Fruit fly (Drosophila melanogaster) whole organism, embryonic: ENCODE results near the gene Csas.

Experiments used
- Abd-B ChIP-seq: fragments of 200-800 bp; sonication (Bioruptor generic); optimal IDR thresholded peaks from 2 replicates; lab custom pipeline; 2018; ENCODE audit warnings: missing biosample characterization, mild to moderate bottlenecking, missing genetic modification characterization, moderate library complexity
- Ada2b ChIP-seq: fragments of 200-800 bp; sonication (Bioruptor generic); IDR thresholded peaks from 2 replicates; pipeline ENCODE4 v1.3.6; 2022; ENCODE audit warnings: missing biosample characterization, missing genetic modification characterization
- Antp ChIP-seq: fragments of 200-800 bp; sonication (Bioruptor generic); optimal IDR thresholded peaks from 3 replicates; lab custom pipeline; 2016; ENCODE audit warnings: missing biosample characterization, missing genetic modification characterization
- CG1024 ChIP-seq: fragments of 200-800 bp; sonication (Bioruptor generic); IDR thresholded peaks from 2 replicates; pipeline ENCODE4 v1.3.6; 2022; ENCODE audit warnings: missing biosample characterization, missing genetic modification characterization
- CG12769 ChIP-seq: fragments of 200-800 bp; sonication (Bioruptor generic); optimal IDR thresholded peaks from 2 replicates; lab custom pipeline; 2019; ENCODE audit warnings: missing biosample characterization, mild to moderate bottlenecking, missing genetic modification characterization, moderate library complexity
- CG12942 ChIP-seq: fragments of 200-800 bp; sonication (Bioruptor generic); optimal IDR thresholded peaks from 3 replicates; lab custom pipeline; 2016; ENCODE audit warnings: missing biosample characterization, missing genetic modification characterization
- CG1603 ChIP-seq: fragments of 200-800 bp; sonication (Bioruptor generic); optimal IDR thresholded peaks from 2 replicates; lab custom pipeline; 2019; ENCODE audit warnings: missing biosample characterization, mild to moderate bottlenecking, missing genetic modification characterization, moderate library complexity
- CG16779 ChIP-seq: fragments of 200-800 bp; sonication (Bioruptor generic); IDR thresholded peaks from 2 replicates; pipeline ENCODE4 v1.3.6; 2022; ENCODE audit warnings: missing biosample characterization, missing genetic modification characterization
- CG17385 ChIP-seq: fragments of 200-800 bp; sonication (Bioruptor generic); optimal IDR thresholded peaks from 3 replicates; lab custom pipeline; 2018; ENCODE audit warnings: missing biosample characterization, mild to moderate bottlenecking, missing genetic modification characterization
- CG2120 ChIP-seq: fragments of 200-800 bp; sonication (Bioruptor generic); optimal IDR thresholded peaks from 3 replicates; lab custom pipeline; 2016; ENCODE audit warnings: missing biosample characterization, missing genetic modification characterization
- CG2202 ChIP-seq: fragments of 200-800 bp; sonication (Bioruptor generic); optimal IDR thresholded peaks from 2 replicates; lab custom pipeline; 2018; ENCODE audit warnings: missing biosample characterization, mild to moderate bottlenecking, missing genetic modification characterization
- CG2875 ChIP-seq: fragments of 200-800 bp; sonication (Bioruptor generic); optimal IDR thresholded peaks from 2 replicates; lab custom pipeline; 2017; ENCODE audit warnings: missing biosample characterization, mild to moderate bottlenecking, missing genetic modification characterization, missing genetic modification reagents
- CG30403 ChIP-seq: fragments of 200-800 bp; sonication (Bioruptor generic); optimal IDR thresholded peaks from 3 replicates; lab custom pipeline; 2016; ENCODE audit warnings: missing biosample characterization, missing genetic modification characterization
- CG30431 ChIP-seq: fragments of 200-800 bp; sonication (Bioruptor generic); optimal IDR thresholded peaks from 2 replicates; lab custom pipeline; 2017; ENCODE audit warnings: missing biosample characterization, missing genetic modification characterization
- CG3281 ChIP-seq: fragments of 200-800 bp; sonication (Bioruptor generic); optimal IDR thresholded peaks from 3 replicates; lab custom pipeline; 2017; ENCODE audit warnings: missing biosample characterization, mild to moderate bottlenecking, missing genetic modification characterization
- CG4424 ChIP-seq: fragments of 200-800 bp; sonication (Bioruptor generic); optimal IDR thresholded peaks from 3 replicates; lab custom pipeline; 2016; ENCODE audit warnings: missing biosample characterization, missing genetic modification characterization
- CG4820 ChIP-seq: fragments of 200-800 bp; sonication (Bioruptor generic); optimal IDR thresholded peaks from 3 replicates; lab custom pipeline; 2016; ENCODE audit warnings: missing biosample characterization, missing genetic modification characterization
- CG7357 ChIP-seq: fragments of 200-800 bp; sonication (Bioruptor generic); IDR thresholded peaks from 3 replicates; pipeline ENCODE4 v1.3.6; 2022; ENCODE audit warnings: missing biosample characterization, missing genetic modification characterization
- CG7963 ChIP-seq: fragments of 200-800 bp; sonication (Bioruptor generic); IDR thresholded peaks from 3 replicates; pipeline ENCODE4 v1.3.6; 2022; ENCODE audit warnings: missing biosample characterization, missing genetic modification characterization; ENCODE audit not compliant: partially characterized antibody
- CG8359 ChIP-seq: fragments of 200-800 bp; sonication (Bioruptor generic); optimal IDR thresholded peaks from 2 replicates; lab custom pipeline; 2017; ENCODE audit warnings: missing biosample characterization, mild to moderate bottlenecking, missing genetic modification characterization, borderline replicate concordance
- CG9609 ChIP-seq: fragments of 200-800 bp; sonication (Bioruptor generic); optimal IDR thresholded peaks from 3 replicates; lab custom pipeline; 2016; ENCODE audit warnings: missing biosample characterization, missing genetic modification characterization
- CG9876 ChIP-seq: fragments of 200-800 bp; sonication (Bioruptor generic); optimal IDR thresholded peaks from 2 replicates; lab custom pipeline; 2016; ENCODE audit warnings: missing biosample characterization, missing genetic modification characterization
- D19A ChIP-seq: fragments of 200-800 bp; optimal IDR thresholded peaks from 3 replicates; lab custom pipeline; 2019; ENCODE audit warnings: missing biosample characterization, mild to moderate bottlenecking, missing genetic modification characterization, moderate library complexity
- Dad ChIP-seq: fragments of 200-800 bp; sonication (Bioruptor generic); optimal IDR thresholded peaks from 3 replicates; lab custom pipeline; 2016; ENCODE audit warnings: missing biosample characterization, missing genetic modification characterization
- E2f2 ChIP-seq: fragments of 200-800 bp; sonication (Bioruptor generic); IDR thresholded peaks from 2 replicates; pipeline ENCODE4 v1.3.6; 2022; ENCODE audit warnings: missing biosample characterization, missing genetic modification characterization
- Fer2 ChIP-seq: fragments of 200-800 bp; sonication (Bioruptor generic); optimal IDR thresholded peaks from 2 replicates; lab custom pipeline; 2018; ENCODE audit warnings: missing biosample characterization, mild to moderate bottlenecking, missing genetic modification characterization, moderate library complexity
- GATAe ChIP-seq: fragments of 200-800 bp; sonication (Bioruptor generic); conservative IDR thresholded peaks from 2 replicates; pipeline ENCODE4 v1.3.6; 2022; ENCODE audit warnings: missing biosample characterization, missing genetic modification characterization
- Hr39 ChIP-seq: fragments of >200 bp; optimal IDR thresholded peaks from 2 replicates; lab custom pipeline; 2017
- Lpt ChIP-seq: fragments of >200 bp; optimal IDR thresholded peaks from 2 replicates; lab custom pipeline; 2018; ENCODE audit warnings: missing biosample characterization, missing genetic modification characterization
- NK7.1 ChIP-seq: fragments of 200-800 bp; sonication (Bioruptor generic); optimal IDR thresholded peaks from 3 replicates; lab custom pipeline; 2016; ENCODE audit warnings: missing biosample characterization, missing genetic modification characterization
- Oaz ChIP-seq: fragments of 200-800 bp; sonication (Bioruptor generic); IDR thresholded peaks from 2 replicates; pipeline ENCODE4 v1.3.6; 2022; ENCODE audit warnings: missing biosample characterization, missing genetic modification characterization
- Pdp1 ChIP-seq, 2 experiments: fragments of 200-800 bp; sonication (Bioruptor generic); optimal IDR thresholded peaks; 3 replicates each; lab custom pipeline; 2016; ENCODE audit warnings: missing biosample characterization in 2 of 2, missing genetic modification characterization in 2 of 2, mild to moderate bottlenecking in 1 of 2, moderate library complexity in 1 of 2
- Poxn ChIP-seq: fragments of 200-800 bp; sonication (Bioruptor generic); IDR thresholded peaks from 2 replicates; pipeline ENCODE4 v1.3.6; 2022; ENCODE audit warnings: missing biosample characterization, missing genetic modification characterization
- Sox102F ChIP-seq: fragments of 200-800 bp; sonication (Bioruptor generic); optimal IDR thresholded peaks from 2 replicates; lab custom pipeline; 2018; ENCODE audit warnings: missing biosample characterization, mild to moderate bottlenecking, missing genetic modification characterization, moderate library complexity
- Vsx1 ChIP-seq: fragments of 200-800 bp; sonication (Bioruptor generic); optimal IDR thresholded peaks from 2 replicates; lab custom pipeline; 2017; ENCODE audit warnings: missing biosample characterization, mild to moderate bottlenecking, missing genetic modification characterization, missing genetic modification reagents
- aop ChIP-seq: fragments of 200-800 bp; sonication (Bioruptor generic); IDR thresholded peaks from 2 replicates; pipeline ENCODE4 v1.3.6; 2022; ENCODE audit warnings: missing biosample characterization, missing genetic modification characterization
- bcd ChIP-seq: fragments of 200-800 bp; sonication (Bioruptor generic); optimal IDR thresholded peaks from 2 replicates; lab custom pipeline; 2017; ENCODE audit warnings: missing biosample characterization, mild to moderate bottlenecking, missing genetic modification characterization
- dysf ChIP-seq: fragments of 200-800 bp; sonication (Bioruptor generic); IDR thresholded peaks from 3 replicates; pipeline ENCODE4 v1.3.6; 2022; ENCODE audit warnings: missing biosample characterization, missing genetic modification characterization
- ems ChIP-seq: fragments of 200-800 bp; sonication (Bioruptor generic); optimal IDR thresholded peaks from 3 replicates; lab custom pipeline; 2016; ENCODE audit warnings: missing biosample characterization, missing genetic modification characterization
- gem ChIP-seq: fragments of 200-800 bp; sonication (Bioruptor generic); optimal IDR thresholded peaks from 2 replicates; lab custom pipeline; 2019; ENCODE audit warnings: missing biosample characterization, mild to moderate bottlenecking, missing genetic modification characterization, moderate library complexity
- grn ChIP-seq: fragments of 200-800 bp; sonication (Bioruptor generic); optimal IDR thresholded peaks from 3 replicates; lab custom pipeline; 2017; ENCODE audit warnings: missing biosample characterization, missing genetic modification characterization
- hkb ChIP-seq, 2 experiments: fragments of 200-800 bp in 1 of 2; fragments of >200 bp in 1 of 2; sonication (Bioruptor generic) in 1 of 2; IDR thresholded peaks in 1 of 2; optimal IDR thresholded peaks in 1 of 2; 2 replicates each; pipeline versions ENCODE4 v1.3.6 to Lab custom; 2017 to 2022; ENCODE audit warnings: missing biosample characterization in 1 of 2, missing genetic modification characterization in 1 of 2
- klu ChIP-seq: fragments of 200-800 bp; sonication (Bioruptor generic); IDR thresholded peaks from 2 replicates; pipeline ENCODE4 v1.3.6; 2022; ENCODE audit warnings: missing biosample characterization, missing genetic modification characterization
- lab ChIP-seq: fragments of 200-800 bp; sonication (Bioruptor generic); optimal IDR thresholded peaks from 3 replicates; lab custom pipeline; 2017; ENCODE audit warnings: missing biosample characterization, missing genetic modification characterization, mild to moderate bottlenecking, moderate library complexity, missing genetic modification reagents
- peb ChIP-seq: fragments of 200-800 bp; sonication (Bioruptor generic); IDR thresholded peaks from 2 replicates; pipeline ENCODE4 v1.3.6; 2022; ENCODE audit warnings: missing biosample characterization, missing genetic modification characterization
- pnt ChIP-seq: fragments of 200-800 bp; sonication (Bioruptor generic); optimal IDR thresholded peaks from 3 replicates; lab custom pipeline; 2016; ENCODE audit warnings: missing biosample characterization, missing genetic modification characterization
- salm ChIP-seq: fragments of 200-800 bp; sonication (Bioruptor generic); optimal IDR thresholded peaks from 2 replicates; lab custom pipeline; 2018; ENCODE audit warnings: missing biosample characterization, mild to moderate bottlenecking, missing genetic modification characterization
- sens ChIP-seq: fragments of 200-800 bp; sonication (Bioruptor generic); peaks from one replicate; lab custom pipeline; 2016; ENCODE audit warnings: missing biosample characterization, missing genetic modification characterization
- sim ChIP-seq: fragments of 200-800 bp; sonication (Bioruptor generic); IDR thresholded peaks from 2 replicates; pipeline ENCODE4 v1.3.6; 2022; ENCODE audit warnings: missing biosample characterization, missing genetic modification characterization
- trem ChIP-seq: fragments of 200-800 bp; optimal IDR thresholded peaks from 3 replicates; lab custom pipeline; 2019; ENCODE audit warnings: missing biosample characterization, mild to moderate bottlenecking, missing genetic modification characterization, moderate library complexity
- trh ChIP-seq: fragments of 200-800 bp; sonication (Bioruptor generic); optimal IDR thresholded peaks from 2 replicates; lab custom pipeline; 2016; ENCODE audit warnings: missing biosample characterization, missing genetic modification characterization
- vfl ChIP-seq: fragments of 200-800 bp; sonication (Bioruptor generic); optimal IDR thresholded peaks from 2 replicates; lab custom pipeline; 2016; ENCODE audit warnings: missing biosample characterization, missing genetic modification characterization

The Csas gene

DNA sequence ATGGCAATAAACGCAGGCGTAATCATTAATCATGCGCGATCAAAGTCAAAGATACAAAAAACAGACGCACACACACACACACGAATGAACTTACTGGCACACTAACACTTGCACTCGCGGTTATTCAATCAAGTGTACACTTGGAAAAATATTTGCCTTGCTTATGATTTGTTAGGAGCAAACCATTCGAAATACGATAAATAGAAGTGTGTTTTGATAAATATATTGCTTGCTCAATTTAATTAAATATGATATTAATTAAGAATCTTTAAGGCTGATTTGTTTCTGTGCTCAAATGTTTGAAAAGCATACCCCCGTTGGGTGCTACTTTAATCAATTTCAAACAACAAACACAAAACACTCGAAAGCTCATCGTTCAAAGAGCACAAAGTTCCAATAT, 43.3 kb downstream of the Csas start (continued):
- TF ChIP-seq CG2120 (GFP tag; lab: Kevin White, UChicago) (peak; percentile 22), ems (no peak), gem (tag; lab: Kevin White, UChicago) (peak; percentile 61), aop (no peak), CG1024 (GFP tag; lab: Robert Waterston, UW) (no peak), peb (no peak), CG9609 (no peak), CG30431 (GFP tag; lab: Kevin White, UChicago) (no peak), salm (tag; lab: Kevin White, UChicago) (no peak), Fer2 (tag; lab: Kevin White, UChicago) (no peak), Abd-B (GFP tag; lab: Kevin White, UChicago) (peak; percentile 3), vfl (no peak), lab (GFP tag; lab: Kevin White, UChicago) (peak; percentile 36), klu (GFP tag; lab: Robert Waterston, UW) (no peak), hkb (optimal IDR thresholded peaks at IDR 0.05; lab: Kevin White, UChicago) (no peak), hkb (GFP tag; IDR thresholded peaks at IDR 0.05; lab: Robert Waterston, UW) (no peak), bcd (GFP tag; lab: Kevin White, UChicago) (peak; percentile 1), sens (GFP tag; lab: Kevin White, UChicago) (peak; percentile 7), CG3281 (GFP tag; lab: Kevin White, UChicago) (peak; percentile 23), Lpt (no peak), CG30403 (GFP tag; lab: Kevin White, UChicago) (peak; percentile 33), Sox102F (GFP tag; lab: Kevin White, UChicago) (peak; percentile 52), Vsx1 (GFP tag; lab: Kevin White, UChicago) (peak; percentile 29), GATAe (GFP tag; lab: Robert Waterston, UW) (no peak), CG4424 (no peak), sim (GFP tag; lab: Robert Waterston, UW) (no peak), dysf (GFP tag; lab: Robert Waterston, UW) (no peak), Oaz (GFP tag; lab: Robert Waterston, UW) (no peak), CG12769 (tag; lab: Kevin White, UChicago) (peak; percentile 17), Antp (GFP tag; lab: Kevin White, UChicago) (no peak), NK7.1 (no peak), CG16779 (no peak), CG4820 (GFP tag; lab: Kevin White, UChicago) (peak; percentile 14), CG2202 (tag; lab: Kevin White, UChicago) (no peak), pnt (GFP tag; lab: Kevin White, UChicago) (no peak), CG12942 (GFP tag; lab: Kevin White, UChicago) (peak; percentile 2), D19A (tag; lab: Kevin White, UChicago) (no peak), grn (GFP tag; lab: Kevin White, UChicago) (no peak), CG8359 (GFP tag; lab: Kevin White, UChicago) (no peak), CG17385 (no peak), Ada2b (GFP tag; lab: Robert Waterston, UW) (0 out of 2 replicates have a peak, but pooled peaks have one; percentile 10), CG7963 (no peak), E2f2 (GFP tag; lab: Robert Waterston, UW) (no peak), Poxn (GFP tag; lab: Robert Waterston, UW) (no peak), CG2875 (no peak), CG9876 (GFP tag; lab: Kevin White, UChicago) (no peak), Dad (GFP tag; lab: Kevin White, UChicago) (no peak), Hr39 (no peak), CG7357 (no peak), trem (no peak), Pdp1 (GFP tag; optimal IDR thresholded peaks at IDR 0.05; lab: Kevin White, UChicago) (peak in 1 of 2 experiments; percentile 80), trh (GFP tag; lab: Kevin White, UChicago) (no peak), CG1603 (peak; percentile 52)
